Worm (Caenorhabditis elegans): ENCODE data around the gene his-72.

Gene his-72

ce11 chrIII:12369476-12369875 lies 626 bp upstream of the his-72 start (continued):
- TF ChIP-seq aly-2 (tag; optimal IDR thresholded peaks at IDR 0.05) = no peak
- TF ChIP-seq hmg-1.1 (GFP tag; IDR thresholded peaks at IDR 0.05) = peak; percentile 62; the same call in 1 of the 2 replicates
- no peak for TF ChIP-seq ceh-28 (tag; optimal IDR thresholded peaks at IDR 0.05)
- TF ChIP-seq rbr-2 (tag; optimal IDR thresholded peaks at IDR 0.05) = no peak
- no peak for TF ChIP-seq F44E2.7 (GFP tag; IDR thresholded peaks at IDR 0.05)
- TF ChIP-seq daf-19 (GFP tag; conservative IDR thresholded peaks at IDR 0.05) = no peak
- no peak for TF ChIP-seq ctbp-1 (GFP tag; IDR thresholded peaks at IDR 0.05)
- TF ChIP-seq T20F7.1 (GFP tag; optimal IDR thresholded peaks at IDR 0.05) = no peak
- no peak for TF ChIP-seq nhr-6 (tag; optimal IDR thresholded peaks at IDR 0.05)
- TF ChIP-seq arid-1 (GFP tag; conservative IDR thresholded peaks at IDR 0.05) = peak; percentile 52; the same call in 1 of the 2 replicates
- TF ChIP-seq dmd-8 (GFP tag; IDR thresholded peaks at IDR 0.05) = no peak
- TF ChIP-seq unc-62 (GFP tag; optimal IDR thresholded peaks at IDR 0.05 in 1 of 2) = peak in 1 of 2 experiments; percentile 56
- no peak for TF ChIP-seq unc-62 (tag; optimal IDR thresholded peaks at IDR 0.05)
- no peak for TF ChIP-seq zip-2 (tag; optimal IDR thresholded peaks at IDR 0.05)
- TF ChIP-seq madf-9 (GFP tag; conservative IDR thresholded peaks at IDR 0.05) = no peak

ce11 chrIII:12367891-12368290 lies 959 bp downstream of the his-72 start:
- TF ChIP-seq unc-130 (GFP tag; optimal IDR thresholded peaks at IDR 0.05) = no peak
- no peak for TF ChIP-seq ceh-44 (GFP tag; IDR thresholded peaks at IDR 0.05)
- no peak for TF ChIP-seq nhr-42 (GFP tag; IDR thresholded peaks at IDR 0.05)
- TF ChIP-seq ces-1 (GFP tag; optimal IDR thresholded peaks at IDR 0.05) = no peak
- TF ChIP-seq tra-1 (GFP tag; IDR thresholded peaks at IDR 0.05) = no peak
- TF ChIP-seq T20F7.1 (GFP tag; optimal IDR thresholded peaks at IDR 0.05) = no peak
- TF ChIP-seq duxl-1 (tag; optimal IDR thresholded peaks at IDR 0.05; ENCODE audit: poor library complexity) = no peak
- no peak for TF ChIP-seq Y105C5A.15 (GFP tag; IDR thresholded peaks at IDR 0.05)
- TF ChIP-seq mxl-3 (GFP tag; optimal IDR thresholded peaks at IDR 0.05) = no peak
- TF ChIP-seq nhr-48 (tag; optimal IDR thresholded peaks at IDR 0.05) = no peak
- TF ChIP-seq lim-7 (GFP tag; IDR thresholded peaks at IDR 0.05) = no peak
- peak; percentile 60 for TF ChIP-seq set-16 (GFP tag; IDR thresholded peaks at IDR 0.05)
- no peak for TF ChIP-seq R02D3.7 (tag; optimal IDR thresholded peaks at IDR 0.05)
- TF ChIP-seq hmg-1.1 (GFP tag; IDR thresholded peaks at IDR 0.05) = no peak
- TF ChIP-seq F37D6.2 (tag; optimal IDR thresholded peaks at IDR 0.05) = no peak
- TF ChIP-seq mes-2 (tag; optimal IDR thresholded peaks at IDR 0.05; ENCODE audit: poor library complexity, severe bottlenecking) = peak; percentile 18

- TF ChIP-seq Y75B8A.6 (GFP tag; IDR thresholded peaks at IDR 0.05) (no peak), lsy-2 (tag; optimal IDR thresholded peaks at IDR 0.05) (peak in 1 of 2 experiments; percentile 32), daf-16 (GFP tag; optimal IDR thresholded peaks at IDR 0.05) (no peak), daf-16 (tag; optimal IDR thresholded peaks at IDR 0.05) (peak; percentile 19), duxl-1 (tag; optimal IDR thresholded peaks at IDR 0.05; ENCODE audit: poor library complexity) (no peak), Y48G9A.11 (GFP tag; IDR thresholded peaks at IDR 0.05) (peak; percentile 38; the same call in 1 of the 2 replicates), dve-1 (tag; optimal IDR thresholded peaks at IDR 0.05; ENCODE audit: insufficient read depth) (peak; percentile 32), aha-1 (tag) (peak; percentile 91), lim-7 (GFP tag; IDR thresholded peaks at IDR 0.05) (no peak), ama-1 (optimal IDR thresholded peaks at IDR 0.05) (peak; percentile 4)
Measured at ce11 chrIII:12366989-12367557, 1.8 kb downstream of the his-72 start, which contains the start of gene Y75B8A.33. Gene Y75B8A.33 (minus strand): TSS chrIII:12367373.

ce11 chrIII:12363545-12363944 lies 5.3 kb downstream of the his-72 start:
- peak; percentile 83 for TF ChIP-seq Y48G9A.11 (GFP tag; IDR thresholded peaks at IDR 0.05)

Data from whole organism, L4 larva.